Fruit fly (Drosophila melanogaster) whole organism, embryonic: ENCODE results near the gene CG9628.

Experiments used
- CG10267 ChIP-seq: fragments of 200-800 bp; sonication (Bioruptor generic); optimal IDR thresholded peaks from 2 replicates; lab custom pipeline; 2018; ENCODE audit warnings: missing biosample characterization, mild to moderate bottlenecking, missing genetic modification characterization, moderate library complexity
- CG10431 ChIP-seq: fragments of 200-800 bp; sonication (Bioruptor generic); optimal IDR thresholded peaks from 3 replicates; lab custom pipeline; 2018; ENCODE audit warnings: missing biosample characterization, mild to moderate bottlenecking, missing genetic modification characterization
- CG10979 ChIP-seq: fragments of 200-800 bp; sonication (Bioruptor generic); optimal IDR thresholded peaks from 2 replicates; lab custom pipeline; 2018; ENCODE audit warnings: missing biosample characterization, mild to moderate bottlenecking, missing genetic modification characterization, moderate library complexity
- CG11504 ChIP-seq: fragments of 200-800 bp; sonication (Bioruptor generic); optimal IDR thresholded peaks from 3 replicates; lab custom pipeline; 2019; ENCODE audit warnings: missing biosample characterization, mild to moderate bottlenecking, missing genetic modification characterization, moderate library complexity
- CG12391 ChIP-seq: fragments of 200-800 bp; sonication (Bioruptor generic); optimal IDR thresholded peaks from 3 replicates; lab custom pipeline; 2018; ENCODE audit warnings: missing biosample characterization, mild to moderate bottlenecking, missing genetic modification characterization, moderate library complexity
- CG13424 ChIP-seq: fragments of 200-800 bp; sonication (Bioruptor generic); optimal IDR thresholded peaks from 2 replicates; lab custom pipeline; 2019; ENCODE audit warnings: missing biosample characterization, mild to moderate bottlenecking, missing genetic modification characterization, moderate library complexity
- CG14710 ChIP-seq: fragments of 200-800 bp; sonication (Bioruptor generic); optimal IDR thresholded peaks from 3 replicates; lab custom pipeline; 2019; ENCODE audit warnings: missing biosample characterization, mild to moderate bottlenecking, missing genetic modification characterization, moderate library complexity
- CG15011 ChIP-seq: fragments of 200-800 bp; sonication (Bioruptor generic); optimal IDR thresholded peaks from 3 replicates; lab custom pipeline; 2018; ENCODE audit warnings: missing biosample characterization, mild to moderate bottlenecking, missing genetic modification characterization
- CG15269 ChIP-seq: fragments of 200-800 bp; sonication (Bioruptor generic); optimal IDR thresholded peaks from 2 replicates; lab custom pipeline; 2018; ENCODE audit warnings: missing biosample characterization, mild to moderate bottlenecking, missing genetic modification characterization, moderate library complexity
- CG15696 ChIP-seq: fragments of 200-800 bp; sonication (Bioruptor generic); optimal IDR thresholded peaks from 2 replicates; lab custom pipeline; 2019; ENCODE audit warnings: missing biosample characterization, mild to moderate bottlenecking, missing genetic modification characterization, moderate library complexity
- CG17361 ChIP-seq: fragments of 200-800 bp; sonication (Bioruptor generic); IDR thresholded peaks from 3 replicates; pipeline ENCODE4 v1.3.6; 2022; ENCODE audit warnings: missing biosample characterization, missing genetic modification characterization
- CG17829 ChIP-seq: fragments of 200-800 bp; optimal IDR thresholded peaks from 2 replicates; lab custom pipeline; 2019; ENCODE audit warnings: missing biosample characterization, mild to moderate bottlenecking, missing genetic modification characterization, moderate library complexity
- CG2678 ChIP-seq: fragments of 200-800 bp; sonication (Bioruptor generic); optimal IDR thresholded peaks from 3 replicates; lab custom pipeline; 2019; ENCODE audit warnings: missing biosample characterization, mild to moderate bottlenecking, missing genetic modification characterization, moderate library complexity
- CG2712 ChIP-seq: fragments of 200-800 bp; optimal IDR thresholded peaks from 3 replicates; lab custom pipeline; 2019; ENCODE audit warnings: missing biosample characterization, mild to moderate bottlenecking, missing genetic modification characterization, moderate library complexity
- CG31441 ChIP-seq: fragments of 200-800 bp; sonication (Bioruptor generic); IDR thresholded peaks from 2 replicates; pipeline ENCODE4 v1.3.6; 2022; ENCODE audit warnings: missing biosample characterization, missing genetic modification characterization
- CG33557 ChIP-seq: fragments of 200-800 bp; sonication (Bioruptor generic); optimal IDR thresholded peaks from 2 replicates; lab custom pipeline; 2019; ENCODE audit warnings: missing biosample characterization, mild to moderate bottlenecking, missing genetic modification characterization, moderate library complexity
- CG3995 ChIP-seq: fragments of 200-800 bp; sonication (Bioruptor generic); optimal IDR thresholded peaks from 3 replicates; lab custom pipeline; 2016; ENCODE audit warnings: missing biosample characterization, missing genetic modification characterization
- CG4360 ChIP-seq: fragments of 200-800 bp; sonication (Bioruptor generic); IDR thresholded peaks from 2 replicates; pipeline ENCODE4 v1.3.6; 2022; ENCODE audit warnings: missing biosample characterization, missing genetic modification characterization
- CG5180 ChIP-seq: fragments of 200-800 bp; sonication (Bioruptor generic); optimal IDR thresholded peaks from 3 replicates; lab custom pipeline; 2017; ENCODE audit warnings: missing biosample characterization, missing genetic modification characterization, mild to moderate bottlenecking, moderate library complexity, missing genetic modification reagents
- CG6654 ChIP-seq: fragments of 200-800 bp; sonication (Bioruptor generic); optimal IDR thresholded peaks from 2 replicates; lab custom pipeline; 2017; ENCODE audit warnings: missing biosample characterization, mild to moderate bottlenecking, missing genetic modification characterization
- CG6791 ChIP-seq: fragments of 200-800 bp; sonication (Bioruptor generic); IDR thresholded peaks from 3 replicates; pipeline ENCODE4 v1.3.6; 2022; ENCODE audit warnings: missing biosample characterization, missing genetic modification characterization; ENCODE audit not compliant: partially characterized antibody
- CG8281 ChIP-seq: fragments of 200-800 bp; sonication (Bioruptor generic); optimal IDR thresholded peaks from 2 replicates; lab custom pipeline; 2018; ENCODE audit warnings: missing biosample characterization, mild to moderate bottlenecking, missing genetic modification characterization, moderate library complexity
- CG8388 ChIP-seq: fragments of 200-800 bp; sonication (Bioruptor generic); optimal IDR thresholded peaks from 2 replicates; lab custom pipeline; 2019; ENCODE audit warnings: missing biosample characterization, mild to moderate bottlenecking, missing genetic modification characterization, moderate library complexity
- CG8924 ChIP-seq: fragments of 200-800 bp; optimal IDR thresholded peaks from 3 replicates; lab custom pipeline; 2019; ENCODE audit warnings: missing biosample characterization, mild to moderate bottlenecking, missing genetic modification characterization, moderate library complexity
- CG9727 ChIP-seq: fragments of 200-800 bp; sonication (Bioruptor generic); optimal IDR thresholded peaks from 3 replicates; lab custom pipeline; 2017; ENCODE audit warnings: missing biosample characterization, mild to moderate bottlenecking, missing genetic modification characterization
- D19A ChIP-seq: fragments of 200-800 bp; optimal IDR thresholded peaks from 3 replicates; lab custom pipeline; 2019; ENCODE audit warnings: missing biosample characterization, mild to moderate bottlenecking, missing genetic modification characterization, moderate library complexity
- Deaf1 ChIP-seq: fragments of 200-800 bp; optimal IDR thresholded peaks from 3 replicates; lab custom pipeline; 2019; ENCODE audit warnings: missing biosample characterization, mild to moderate bottlenecking, missing genetic modification characterization, moderate library complexity
- Kr ChIP-seq: fragments of 200-800 bp; sonication (Bioruptor generic); optimal IDR thresholded peaks from 2 replicates; lab custom pipeline; 2017; ENCODE audit warnings: missing biosample characterization, mild to moderate bottlenecking, missing genetic modification characterization
- Med ChIP-seq: fragments of 200-800 bp; sonication (Bioruptor generic); peaks from one replicate; lab custom pipeline; 2016; ENCODE audit warnings: missing biosample characterization, missing genetic modification characterization, mild to moderate bottlenecking, inconsistent platforms, moderate library complexity
- Meics ChIP-seq: fragments of 200-800 bp; sonication (Bioruptor generic); optimal IDR thresholded peaks from 2 replicates; lab custom pipeline; 2017; ENCODE audit warnings: missing biosample characterization, mild to moderate bottlenecking, missing genetic modification characterization
- Ssrp ChIP-seq: fragments of 200-800 bp; sonication (Bioruptor generic); optimal IDR thresholded peaks from 2 replicates; lab custom pipeline; 2018; ENCODE audit warnings: missing biosample characterization, mild to moderate bottlenecking, missing genetic modification characterization, moderate library complexity
- chm ChIP-seq: fragments of 200-800 bp; sonication (Bioruptor generic); IDR thresholded peaks from 2 replicates; pipeline ENCODE4 v1.3.6; 2022; ENCODE audit warnings: missing biosample characterization, missing genetic modification characterization
- crol ChIP-seq: fragments of 200-800 bp; sonication (Bioruptor generic); IDR thresholded peaks from 2 replicates; pipeline ENCODE4 v1.3.6; 2022; ENCODE audit warnings: missing biosample characterization, missing genetic modification characterization
- dmrt11E ChIP-seq: fragments of 200-800 bp; sonication (Bioruptor generic); optimal IDR thresholded peaks from 3 replicates; lab custom pipeline; 2018; ENCODE audit warnings: missing biosample characterization, mild to moderate bottlenecking, missing genetic modification characterization, moderate library complexity
- dmrt99B ChIP-seq: fragments of 200-800 bp; sonication (Bioruptor generic); optimal IDR thresholded peaks from 2 replicates; lab custom pipeline; 2018; ENCODE audit warnings: missing biosample characterization, mild to moderate bottlenecking, missing genetic modification characterization, moderate library complexity
- gem ChIP-seq: fragments of 200-800 bp; sonication (Bioruptor generic); optimal IDR thresholded peaks from 2 replicates; lab custom pipeline; 2019; ENCODE audit warnings: missing biosample characterization, mild to moderate bottlenecking, missing genetic modification characterization, moderate library complexity
- grau ChIP-seq: fragments of 200-800 bp; optimal IDR thresholded peaks from 3 replicates; lab custom pipeline; 2019; ENCODE audit warnings: missing biosample characterization, mild to moderate bottlenecking, missing genetic modification characterization, moderate library complexity
- grn ChIP-seq: fragments of 200-800 bp; sonication (Bioruptor generic); optimal IDR thresholded peaks from 3 replicates; lab custom pipeline; 2017; ENCODE audit warnings: missing biosample characterization, missing genetic modification characterization
- gsb-n ChIP-seq: fragments of 200-800 bp; sonication (Bioruptor generic); optimal IDR thresholded peaks from 3 replicates; lab custom pipeline; 2018; ENCODE audit warnings: missing biosample characterization, mild to moderate bottlenecking, missing genetic modification characterization
- kni ChIP-seq: fragments of 200-800 bp; sonication (Bioruptor generic); optimal IDR thresholded peaks from 3 replicates; lab custom pipeline; 2017; ENCODE audit warnings: mild to moderate bottlenecking, missing biosample characterization, missing genetic modification reagents, missing genetic modification characterization
- lola ChIP-seq, 3 experiments: fragments of >200 bp in 2 of 3; fragments of 200-800 bp in 1 of 3; sonication (Bioruptor generic) in 1 of 3; optimal IDR thresholded peaks; 2 replicates each; lab custom pipeline; 2017 to 2019; ENCODE audit warnings: missing biosample characterization in 3 of 3, missing genetic modification characterization in 3 of 3, mild to moderate bottlenecking in 1 of 3, moderate library complexity in 1 of 3
- nmo ChIP-seq: fragments of 200-800 bp; sonication (Bioruptor generic); optimal IDR thresholded peaks from 2 replicates; lab custom pipeline; 2018; ENCODE audit warnings: missing biosample characterization, mild to moderate bottlenecking, missing genetic modification characterization, moderate library complexity
- pfk ChIP-seq: fragments of 200-800 bp; sonication (Bioruptor generic); optimal IDR thresholded peaks from 2 replicates; lab custom pipeline; 2018; ENCODE audit warnings: missing biosample characterization, mild to moderate bottlenecking, missing genetic modification characterization, moderate library complexity
- phol ChIP-seq: fragments of 200-800 bp; sonication (Bioruptor generic); optimal IDR thresholded peaks from 3 replicates; lab custom pipeline; 2018; ENCODE audit warnings: missing biosample characterization, mild to moderate bottlenecking, missing genetic modification characterization, moderate library complexity
- row ChIP-seq: fragments of 200-800 bp; sonication (Bioruptor generic); IDR thresholded peaks from 3 replicates; pipeline ENCODE4 v1.3.6; 2022; ENCODE audit warnings: missing biosample characterization, missing genetic modification characterization
- unpg ChIP-seq: fragments of 200-800 bp; sonication (Bioruptor generic); optimal IDR thresholded peaks from 3 replicates; lab custom pipeline; 2018; ENCODE audit warnings: missing biosample characterization, mild to moderate bottlenecking, missing genetic modification characterization, moderate library complexity

The CG9628 gene

dm6 chr3L:14611406-14612335 is 10.9 kb upstream of the CG9628 start:
- peak; percentile 26 for TF ChIP-seq CG8388 (GFP tag; lab: Kevin White, UChicago)
- peak; percentile 63 for TF ChIP-seq kni (GFP tag; lab: Kevin White, UChicago)
- TF ChIP-seq D19A (tag; lab: Kevin White, UChicago): peak; percentile 48
- TF ChIP-seq CG11504 (tag; lab: Kevin White, UChicago): peak; percentile 38
- TF ChIP-seq crol (GFP tag; lab: Robert Waterston, UW): peak; percentile 39; the same call in 1 of the 2 replicates
- TF ChIP-seq CG3995: no peak
- TF ChIP-seq CG10267 (tag; lab: Kevin White, UChicago): peak; percentile 45
- TF ChIP-seq dmrt99B (tag; lab: Kevin White, UChicago): no peak
- no peak for TF ChIP-seq CG10431 (GFP tag; lab: Kevin White, UChicago)
- TF ChIP-seq gem (tag; lab: Kevin White, UChicago): peak; percentile 65
- peak; percentile 9 for TF ChIP-seq Deaf1 (tag; lab: Kevin White, UChicago)
- no peak for TF ChIP-seq pfk (GFP tag; lab: Kevin White, UChicago)
- peak; percentile 16 for TF ChIP-seq CG15696 (tag; lab: Kevin White, UChicago)
- peak; percentile 57 for TF ChIP-seq CG10979
- peak; percentile 43 for TF ChIP-seq Med (GFP tag; lab: Kevin White, UChicago)
- TF ChIP-seq CG31441 (GFP tag; lab: Robert Waterston, UW): peak; percentile 62; the same call in 1 of the 2 replicates
- peak; percentile 30 for TF ChIP-seq CG9727 (GFP tag; lab: Kevin White, UChicago)
- TF ChIP-seq CG15269: peak; percentile 6
- TF ChIP-seq CG13424 (tag; lab: Kevin White, UChicago): peak; percentile 29
- peak; percentile 84 for TF ChIP-seq CG17361 (GFP tag; lab: Robert Waterston, UW)
- peak; percentile 28 for TF ChIP-seq gsb-n (tag; lab: Kevin White, UChicago)
- peak; percentile 69 for TF ChIP-seq CG2712 (tag; lab: Kevin White, UChicago)
- no peak for TF ChIP-seq chm
- peak; percentile 13 for TF ChIP-seq unpg (GFP tag; lab: Kevin White, UChicago)
- TF ChIP-seq row (GFP tag; lab: Robert Waterston, UW): 0 out of 3 replicates have a peak, but pooled peaks have one; percentile 10
- peak; percentile 15 for TF ChIP-seq nmo (GFP tag; lab: Kevin White, UChicago)
- TF ChIP-seq CG6791 (GFP tag; lab: Robert Waterston, UW): 0 out of 3 replicates have a peak, but pooled peaks have one; percentile 7
- peak; percentile 63 for TF ChIP-seq CG17829 (tag; lab: Kevin White, UChicago)
- TF ChIP-seq Meics (GFP tag; lab: Kevin White, UChicago): peak; percentile 16
- peak; percentile 16 for TF ChIP-seq Ssrp
- peak in 1 of 3 experiments; percentile 80 for TF ChIP-seq lola (GFP tag; optimal IDR thresholded peaks at IDR 0.05; lab: Kevin White, UChicago)
- peak; percentile 13 for TF ChIP-seq phol (tag; lab: Kevin White, UChicago)
- peak; percentile 47 for TF ChIP-seq grau (tag; lab: Kevin White, UChicago)
- TF ChIP-seq CG2678 (tag; lab: Kevin White, UChicago): peak; percentile 50
- no peak for TF ChIP-seq CG15011 (GFP tag; lab: Kevin White, UChicago)
- TF ChIP-seq CG4360 (GFP tag; lab: Robert Waterston, UW): 0 out of 2 replicates have a peak, but pooled peaks have one; percentile 17
- no peak for TF ChIP-seq CG6654
- peak; percentile 67 for TF ChIP-seq CG8281 (tag; lab: Kevin White, UChicago)
- peak; percentile 55 for TF ChIP-seq CG8924 (tag; lab: Kevin White, UChicago)
- peak; percentile 42 for TF ChIP-seq CG33557 (GFP tag; lab: Kevin White, UChicago)
- peak; percentile 38 for TF ChIP-seq CG12391 (tag; lab: Kevin White, UChicago)
- TF ChIP-seq Kr (GFP tag; lab: Kevin White, UChicago): peak; percentile 59
- TF ChIP-seq dmrt11E (tag; lab: Kevin White, UChicago): peak; percentile 71
- peak; percentile 31 for TF ChIP-seq CG5180 (GFP tag; lab: Kevin White, UChicago)
- TF ChIP-seq CG14710 (tag; lab: Kevin White, UChicago): peak; percentile 59
- TF ChIP-seq grn (GFP tag; lab: Kevin White, UChicago): peak; percentile 82
